Fruit fly (Drosophila melanogaster) whole organism, wandering third instar larva: ENCODE results near the gene S6k.

Source experiments
- Abd-B ChIP-seq: fragments of >200 bp; optimal IDR thresholded peaks from 2 replicates; lab custom pipeline; 2017; ENCODE audit warnings: missing biosample characterization, missing genetic modification characterization
- Jra ChIP-seq: sonication (Bioruptor generic); optimal IDR thresholded peaks from 2 replicates; lab custom pipeline; 2016; ENCODE audit warnings: missing biosample characterization, missing genetic modification characterization
- Vsx2 ChIP-seq: fragments of 200-300, 225-300 bp; sonication (Bioruptor generic); optimal IDR thresholded peaks from 2 replicates; lab custom pipeline; 2018; ENCODE audit warnings: missing biosample characterization, missing genetic modification characterization; ENCODE audit not compliant: partially characterized antibody
- fru ChIP-seq: fragments of 200-800 bp; sonication (Bioruptor generic); optimal IDR thresholded peaks from 3 replicates; lab custom pipeline; 2016; ENCODE audit warnings: missing biosample characterization, mild to moderate bottlenecking, missing genetic modification characterization
- h ChIP-seq: fragments of 200-800 bp; sonication (Bioruptor generic); optimal IDR thresholded peaks from 3 replicates; lab custom pipeline; 2016; ENCODE audit warnings: missing biosample characterization, mild to moderate bottlenecking, missing genetic modification characterization
- lola ChIP-seq: fragments of >200 bp; optimal IDR thresholded peaks from 2 replicates; lab custom pipeline; 2017; ENCODE audit warnings: missing biosample characterization, missing genetic modification characterization
- sage ChIP-seq: fragments of 200-800 bp; sonication (Bioruptor generic); optimal IDR thresholded peaks from 2 replicates; lab custom pipeline; 2016; ENCODE audit warnings: missing biosample characterization, mild to moderate bottlenecking, missing genetic modification characterization

dm6 chr3L:5840847-5841246 is 30.1 kb upstream of the S6k start:
- TF ChIP-seq Vsx2 (GFP tag; lab: Kevin White, UChicago): no peak
- no peak for TF ChIP-seq Abd-B (GFP tag; lab: Kevin White, UChicago)
- TF ChIP-seq lola (GFP tag; lab: Kevin White, UChicago): no peak
- no peak for TF ChIP-seq fru (GFP tag; lab: Kevin White, UChicago)
- no peak for TF ChIP-seq h (GFP tag; lab: Kevin White, UChicago)
- no peak for TF ChIP-seq Jra (GFP tag; lab: Kevin White, UChicago)
- TF ChIP-seq sage (GFP tag; lab: Kevin White, UChicago): no peak
